Worm (Caenorhabditis elegans): ENCODE data around the gene T10G3.4.

T10G3.4 gene

ce11 chrV:13485732-13486131, 1.5 kb upstream of the T10G3.4 start:
- TF ChIP-seq nhr-25 (tag; optimal IDR thresholded peaks at IDR 0.05) (no peak), lin-39 (tag; optimal IDR thresholded peaks at IDR 0.05) (no peak), unc-62 (GFP tag; optimal IDR thresholded peaks at IDR 0.05) (no peak), nhr-77 (tag; optimal IDR thresholded peaks at IDR 0.05) (no peak), lin-11 (tag; optimal IDR thresholded peaks at IDR 0.05) (no peak), nhr-10 (tag; optimal IDR thresholded peaks at IDR 0.05) (no peak), ama-1 (optimal IDR thresholded peaks at IDR 0.05) (no peak), nhr-129 (tag; optimal IDR thresholded peaks at IDR 0.05) (no peak), skn-1 (tag; optimal IDR thresholded peaks at IDR 0.05) (no peak), lsy-2 (tag; optimal IDR thresholded peaks at IDR 0.05) (no peak), ztf-1 (GFP tag; conservative IDR thresholded peaks at IDR 0.05) (no peak), R02D3.7 (tag; optimal IDR thresholded peaks at IDR 0.05) (no peak), F13H6.1 (tag; optimal IDR thresholded peaks at IDR 0.05) (no peak), peb-1 (tag; optimal IDR thresholded peaks at IDR 0.05) (no peak), nhr-12 (tag; optimal IDR thresholded peaks at IDR 0.05) (no peak), crh-2 (tag; optimal IDR thresholded peaks at IDR 0.05) (no peak), nhr-21 (tag; optimal IDR thresholded peaks at IDR 0.05) (no peak), gmeb-1 (tag; optimal IDR thresholded peaks at IDR 0.05) (no peak), elt-3 (tag; optimal IDR thresholded peaks at IDR 0.05) (no peak)

ce11 chrV:13479766-13480165, 4.5 kb downstream of the T10G3.4 start, which contains the start of gene T10G3.2:
Gene T10G3.2, minus strand, starts transcription at chrV:13479866.
- TF ChIP-seq lsy-2 (tag; optimal IDR thresholded peaks at IDR 0.05) (no peak), nhr-6 (tag; optimal IDR thresholded peaks at IDR 0.05) (no peak), snpc-4 (tag; optimal IDR thresholded peaks at IDR 0.05) (no peak), dmd-4 (tag; optimal IDR thresholded peaks at IDR 0.05) (no peak), blmp-1 (tag; optimal IDR thresholded peaks at IDR 0.05; ENCODE audit: insufficient read depth) (no peak), unc-55 (GFP tag; optimal IDR thresholded peaks at IDR 0.05) (no peak), lin-39 (tag; optimal IDR thresholded peaks at IDR 0.05) (no peak), nhr-237 (tag; optimal IDR thresholded peaks at IDR 0.05) (no peak), F13H6.1 (tag; optimal IDR thresholded peaks at IDR 0.05) (no peak), R02D3.7 (tag; optimal IDR thresholded peaks at IDR 0.05) (no peak), fos-1 (tag; optimal IDR thresholded peaks at IDR 0.05) (no peak), alr-1 (tag; optimal IDR thresholded peaks at IDR 0.05) (no peak), elt-1 (tag; optimal IDR thresholded peaks at IDR 0.05) (no peak), C34F6.9 (tag; optimal IDR thresholded peaks at IDR 0.05) (no peak), peb-1 (tag; optimal IDR thresholded peaks at IDR 0.05) (no peak)

ce11 chrV:13476350-13476749, 7.9 kb downstream of the T10G3.4 start, which contains the start of gene T10G3.8:
Gene T10G3.8, minus strand, starts transcription at chrV:13476450.
- no peak for TF ChIP-seq nhr-23 (tag; optimal IDR thresholded peaks at IDR 0.05)
- no peak for TF ChIP-seq ZK546.5 (tag; optimal IDR thresholded peaks at IDR 0.05)

ce11 chrV:13473467-13473866, 10.8 kb downstream of the T10G3.4 start, which contains the start of gene T10G3.1:
Gene T10G3.1, minus strand, starts transcription at chrV:13473679.
- TF ChIP-seq nhr-129 (tag; optimal IDR thresholded peaks at IDR 0.05) (peak; percentile 62), skn-1 (tag; optimal IDR thresholded peaks at IDR 0.05) (no peak), mab-5 (tag; optimal IDR thresholded peaks at IDR 0.05) (peak; percentile 8), lsy-2 (tag; optimal IDR thresholded peaks at IDR 0.05) (peak in 1 of 2 experiments; percentile 27)

- TF ChIP-seq C34F6.9 (tag; optimal IDR thresholded peaks at IDR 0.05) (peak; percentile 25), egl-27 (tag; optimal IDR thresholded peaks at IDR 0.05) (no peak), nhr-129 (tag; optimal IDR thresholded peaks at IDR 0.05) (peak; percentile 10), sma-9 (GFP tag; optimal IDR thresholded peaks at IDR 0.05) (peak; percentile 19), sma-9 (tag; optimal IDR thresholded peaks at IDR 0.05) (no peak), unc-62 (GFP tag; optimal IDR thresholded peaks at IDR 0.05) (no peak)
Measured at ce11 chrV:13472062-13472461, 12.2 kb downstream of the T10G3.4 start.
